Fruit fly (Drosophila melanogaster) whole organism, prepupa: ENCODE results near the gene CG11089.

ENCODE experiments used
- Blimp-1 ChIP-seq: fragments of 200-800 bp; sonication (Bioruptor generic); optimal IDR thresholded peaks from 3 replicates; lab custom pipeline; 2017; ENCODE audit warnings: missing biosample characterization, missing genetic modification characterization, mild to moderate bottlenecking, moderate library complexity, missing genetic modification reagents
- CG11762 ChIP-seq: fragments of 200-800 bp; sonication (Bioruptor generic); optimal IDR thresholded peaks from 3 replicates; lab custom pipeline; 2016; ENCODE audit warnings: missing biosample characterization, missing genetic modification characterization; ENCODE audit not compliant: insufficient read depth
- CG15336 ChIP-seq: fragments of 200-800 bp; sonication (Bioruptor generic); IDR thresholded peaks from 2 replicates; pipeline ENCODE4 v1.3.6; 2022; ENCODE audit warnings: missing biosample characterization, missing genetic modification characterization
- CG3032 ChIP-seq: fragments of 200-800 bp; optimal IDR thresholded peaks from 2 replicates; lab custom pipeline; 2019; ENCODE audit warnings: missing biosample characterization, mild to moderate bottlenecking, missing genetic modification characterization, moderate library complexity
- CG4318 ChIP-seq: fragments of 200-800 bp; sonication (Bioruptor generic); optimal IDR thresholded peaks from 3 replicates; lab custom pipeline; 2017; ENCODE audit warnings: missing biosample characterization, mild to moderate bottlenecking, missing genetic modification characterization
- CG6163 ChIP-seq: fragments of 200-800 bp; sonication (Bioruptor generic); IDR thresholded peaks from 3 replicates; pipeline ENCODE4 v1.3.6; 2022; ENCODE audit warnings: missing biosample characterization, missing genetic modification characterization
- CG6276 ChIP-seq: fragments of 200-800 bp; sonication (Bioruptor generic); optimal IDR thresholded peaks from 2 replicates; lab custom pipeline; 2017; ENCODE audit warnings: missing biosample characterization, mild to moderate bottlenecking, missing genetic modification characterization
- CG6792 ChIP-seq: fragments of 200-800 bp; sonication (Bioruptor generic); optimal IDR thresholded peaks from 3 replicates; lab custom pipeline; 2016; ENCODE audit warnings: missing biosample characterization, missing genetic modification characterization
- CG6854 ChIP-seq: fragments of 200-800 bp; sonication (Bioruptor generic); optimal IDR thresholded peaks from 2 replicates; lab custom pipeline; 2017; ENCODE audit warnings: missing biosample characterization, mild to moderate bottlenecking, missing genetic modification characterization
- CG7368 ChIP-seq: fragments of 200-800 bp; sonication (Bioruptor generic); optimal IDR thresholded peaks from 3 replicates; lab custom pipeline; 2016; ENCODE audit warnings: missing biosample characterization, missing genetic modification characterization
- CG8119 ChIP-seq: fragments of 200-800 bp; sonication (Bioruptor generic); IDR thresholded peaks from 3 replicates; pipeline ENCODE4 v1.3.6; 2022; ENCODE audit warnings: missing biosample characterization, missing genetic modification characterization
- CG9139 ChIP-seq: fragments of 200-800 bp; sonication (Bioruptor generic); optimal IDR thresholded peaks from 3 replicates; lab custom pipeline; 2017; ENCODE audit warnings: missing biosample characterization, mild to moderate bottlenecking, missing genetic modification characterization
- Eip75B ChIP-seq: fragments of 200-800 bp; sonication (Bioruptor generic); optimal IDR thresholded peaks from 3 replicates; lab custom pipeline; 2016; ENCODE audit warnings: missing biosample characterization, missing genetic modification characterization
- Eip78C ChIP-seq: fragments of 200-800 bp; sonication (Bioruptor generic); peaks from one replicate; lab custom pipeline; 2016; ENCODE audit warnings: missing biosample characterization, missing genetic modification characterization
- Eip93F ChIP-seq: fragments of 200-800 bp; sonication (Bioruptor generic); optimal IDR thresholded peaks from 2 replicates; lab custom pipeline; 2016; ENCODE audit warnings: missing biosample characterization, mild to moderate bottlenecking, missing genetic modification characterization
- Ets96B ChIP-seq: fragments of 200-800 bp; optimal IDR thresholded peaks from 2 replicates; lab custom pipeline; 2019; ENCODE audit warnings: missing biosample characterization, mild to moderate bottlenecking, missing genetic modification characterization, moderate library complexity
- Hr38 ChIP-seq: sonication (Bioruptor generic); optimal IDR thresholded peaks from 2 replicates; lab custom pipeline; 2016; ENCODE audit warnings: missing biosample characterization, missing genetic modification characterization
- Lpt ChIP-seq: fragments of 200-800 bp; sonication (Bioruptor generic); optimal IDR thresholded peaks from 3 replicates; lab custom pipeline; 2016; ENCODE audit warnings: missing biosample characterization, missing genetic modification characterization
- OdsH ChIP-seq: fragments of 200-800 bp; sonication (Bioruptor generic); optimal IDR thresholded peaks from 3 replicates; lab custom pipeline; 2016; ENCODE audit warnings: missing biosample characterization, missing genetic modification characterization
- Smox ChIP-seq: fragments of 200-800 bp; sonication (Bioruptor generic); optimal IDR thresholded peaks from 3 replicates; lab custom pipeline; 2016; ENCODE audit warnings: missing biosample characterization, missing genetic modification characterization
- Sox102F ChIP-seq: fragments of 200-800 bp; sonication (Bioruptor generic); optimal IDR thresholded peaks from 2 replicates; lab custom pipeline; 2016; ENCODE audit warnings: missing biosample characterization, mild to moderate bottlenecking, missing genetic modification characterization
- Sox15 ChIP-seq: fragments of 200-800 bp; sonication (Bioruptor generic); optimal IDR thresholded peaks from 3 replicates; lab custom pipeline; 2016; ENCODE audit warnings: missing biosample characterization, missing genetic modification characterization
- achi ChIP-seq: fragments of 200-800 bp; sonication (Bioruptor generic); optimal IDR thresholded peaks from 3 replicates; lab custom pipeline; 2016; ENCODE audit warnings: missing biosample characterization, missing genetic modification characterization
- dac ChIP-seq: fragments of 200-800 bp; sonication (Bioruptor generic); optimal IDR thresholded peaks from 2 replicates; lab custom pipeline; 2017; ENCODE audit warnings: missing biosample characterization, mild to moderate bottlenecking, missing genetic modification characterization
- eg ChIP-seq: fragments of 200-800 bp; sonication (Bioruptor generic); IDR thresholded peaks from 3 replicates; pipeline ENCODE4 v1.3.6; 2022; ENCODE audit warnings: missing biosample characterization, missing genetic modification characterization
- fd59A ChIP-seq: fragments of 200-800 bp; sonication (Bioruptor generic); optimal IDR thresholded peaks from 2 replicates; lab custom pipeline; 2017; ENCODE audit warnings: missing biosample characterization, mild to moderate bottlenecking, missing genetic modification characterization, missing genetic modification reagents
- fd85E ChIP-seq: fragments of 200-800 bp; sonication (Bioruptor generic); optimal IDR thresholded peaks from 3 replicates; lab custom pipeline; 2016; ENCODE audit warnings: missing biosample characterization, missing genetic modification characterization
- fkh ChIP-seq: fragments of 200-800 bp; sonication (Bioruptor generic); optimal IDR thresholded peaks from 3 replicates; lab custom pipeline; 2017; ENCODE audit warnings: missing biosample characterization, mild to moderate bottlenecking, missing genetic modification characterization, moderate library complexity
- lz ChIP-seq: fragments of 200-800 bp; sonication (Bioruptor generic); optimal IDR thresholded peaks from 3 replicates; lab custom pipeline; 2016; ENCODE audit warnings: missing biosample characterization, missing genetic modification characterization
- net ChIP-seq: fragments of 200-800 bp; sonication (Bioruptor generic); optimal IDR thresholded peaks from 3 replicates; lab custom pipeline; 2016; ENCODE audit warnings: missing biosample characterization, missing genetic modification characterization
- salr ChIP-seq, 2 experiments: fragments of 200-800 bp; sonication (Bioruptor generic); optimal IDR thresholded peaks; 3 replicates each; lab custom pipeline; 2016 to 2018; ENCODE audit warnings: missing biosample characterization in 2 of 2, missing genetic modification characterization in 2 of 2, mild to moderate bottlenecking in 1 of 2
- svp ChIP-seq: fragments of 200-800 bp; sonication (Bioruptor generic); peaks from one replicate; lab custom pipeline; 2016; ENCODE audit warnings: missing biosample characterization, missing genetic modification characterization
- vri ChIP-seq: fragments of 200-800 bp; sonication (Bioruptor generic); optimal IDR thresholded peaks from 3 replicates; lab custom pipeline; 2016; ENCODE audit warnings: missing biosample characterization, mild to moderate bottlenecking, missing genetic modification characterization

CG11089 gene

dm6 chr3R:24862065-24862464 is 14.8 kb upstream of the CG11089 start, which contains the start of gene CG13640:
Gene CG13640, minus strand, starts transcription at chr3R:24862165.
- TF ChIP-seq dac (GFP tag; lab: Kevin White, UChicago) (no peak), eg (GFP tag; lab: Robert Waterston, UW) (no peak), CG6792 (GFP tag; lab: Kevin White, UChicago) (no peak), CG11762 (GFP tag; lab: Kevin White, UChicago) (no peak)

dm6 chr3R:24862574-24863089 is 14.2 kb upstream of the CG11089 start, which contains the start of gene CG7016:
Gene CG7016, plus strand, starts transcription at chr3R:24862931.
- no peak for TF ChIP-seq Eip75B (GFP tag; lab: Kevin White, UChicago)
- peak; percentile 50 for TF ChIP-seq svp
- TF ChIP-seq fkh (GFP tag; lab: Kevin White, UChicago), result peak; percentile 31
- no peak for TF ChIP-seq Sox15 (GFP tag; lab: Kevin White, UChicago)
- TF ChIP-seq fd59A (GFP tag; lab: Kevin White, UChicago), result no peak
- TF ChIP-seq net (GFP tag; lab: Kevin White, UChicago), result no peak
- no peak for TF ChIP-seq OdsH (GFP tag; lab: Kevin White, UChicago)
- TF ChIP-seq CG7368 (GFP tag; lab: Kevin White, UChicago), result no peak
- peak; percentile 48 for TF ChIP-seq vri (GFP tag; lab: Kevin White, UChicago)
- TF ChIP-seq CG11762 (GFP tag; lab: Kevin White, UChicago), result no peak
- no peak for TF ChIP-seq CG4318
- TF ChIP-seq Sox102F (GFP tag; lab: Kevin White, UChicago), result no peak
- no peak for TF ChIP-seq Eip93F (GFP tag; lab: Kevin White, UChicago)

dm6 chr3R:24863894-24864293 is 13.0 kb upstream of the CG11089 start:
- no peak for TF ChIP-seq salr (GFP tag; optimal IDR thresholded peaks at IDR 0.05; lab: Kevin White, UChicago)
- TF ChIP-seq Smox (GFP tag; lab: Kevin White, UChicago), result no peak
- TF ChIP-seq, all 60 proteins: peak for 0

- TF ChIP-seq svp (peak; percentile 65), Hr38 (GFP tag; lab: Kevin White, UChicago) (no peak), CG15336 (GFP tag; lab: Robert Waterston, UW) (peak; percentile 12; the same call in 1 of the 2 replicates), salr (GFP tag; optimal IDR thresholded peaks at IDR 0.05; lab: Kevin White, UChicago) (no peak), CG3032 (no peak), lz (GFP tag; lab: Kevin White, UChicago) (no peak), CG8119 (no peak), eg (GFP tag; lab: Robert Waterston, UW) (0 out of 3 replicates have a peak, but pooled peaks have one; percentile 29), Ets96B (tag; lab: Kevin White, UChicago) (peak; percentile 18), vri (GFP tag; lab: Kevin White, UChicago) (no peak), Eip78C (peak; percentile 57), net (GFP tag; lab: Kevin White, UChicago) (no peak)
Measured at dm6 chr3R:24864719-24865400, 12.0 kb upstream of the CG11089 start, which contains the start of the genes Srg1 and Elal. Gene Srg1, minus strand, starts transcription at chr3R:24864732. Gene Elal, plus strand, starts transcription at chr3R:24865350.

- TF ChIP-seq CG6792 (GFP tag; lab: Kevin White, UChicago), result no peak
- TF ChIP-seq CG6854, result no peak
- no peak for TF ChIP-seq CG4318
- no peak for TF ChIP-seq Eip93F (GFP tag; lab: Kevin White, UChicago)
- TF ChIP-seq fd85E (GFP tag; lab: Kevin White, UChicago), result no peak
- TF ChIP-seq CG6276, result no peak
- TF ChIP-seq CG7368 (GFP tag; lab: Kevin White, UChicago), result no peak
- TF ChIP-seq CG6163 (GFP tag; lab: Robert Waterston, UW), result no peak
- no peak for TF ChIP-seq achi
- no peak for TF ChIP-seq Blimp-1
- TF ChIP-seq Eip78C, result no peak
- no peak for TF ChIP-seq CG8119
- no peak for TF ChIP-seq CG9139 (GFP tag; lab: Kevin White, UChicago)
- no peak for TF ChIP-seq Hr38 (GFP tag; lab: Kevin White, UChicago)
- no peak for TF ChIP-seq dac (GFP tag; lab: Kevin White, UChicago)
- no peak for TF ChIP-seq Lpt (GFP tag; lab: Kevin White, UChicago)
Measured at dm6 chr3R:24866976-24867375, 9.9 kb upstream of the CG11089 start.
